Worm (Caenorhabditis elegans) whole organism, young adult: Measurements from ENCODE around the gene eif-3.D.
A peak's percentile ranks its signal among the peaks of the same experiment; 100 is the strongest.

ENCODE experiments used
- C17E4.6 ChIP-seq: fragments of 200-800 bp; sonication (Bioruptor generic); IDR thresholded peaks from 2 replicates; pipeline ENCODE4 v1.3.6; 2022; ENCODE audit warnings: missing genetic modification reagents, missing genetic modification characterization, missing compliant biosample characterization
- F55B11.4 ChIP-seq: sonication (generic microtip); optimal IDR thresholded peaks from 2 replicates; lab custom pipeline; 2016; ENCODE audit warnings: missing compliant biosample characterization, missing genetic modification characterization, borderline replicate concordance; ENCODE audit not compliant: insufficient read depth
- F57C9.4 ChIP-seq: sonication (generic microtip); optimal IDR thresholded peaks from 2 replicates; lab custom pipeline; 2017; ENCODE audit warnings: mild to moderate bottlenecking, missing genetic modification characterization, missing compliant biosample characterization
- K12H6.12 ChIP-seq: fragments of 200-800 bp; sonication (Bioruptor generic); optimal IDR thresholded peaks from 2 replicates; lab custom pipeline; 2018; ENCODE audit warnings: mild to moderate bottlenecking, missing genetic modification characterization, missing compliant biosample characterization
- T07F8.4 ChIP-seq: sonication (generic microtip); optimal IDR thresholded peaks from 2 replicates; lab custom pipeline; 2016; ENCODE audit warnings: mild to moderate bottlenecking, missing genetic modification characterization, moderate library complexity, missing compliant biosample characterization
- Y53G8AR.9 ChIP-seq: fragments of 200-800 bp; sonication (Bioruptor generic); conservative IDR thresholded peaks from 2 replicates; pipeline ENCODE4 v1.3.6; 2022; ENCODE audit warnings: missing genetic modification reagents, missing genetic modification characterization, missing compliant biosample characterization
- Y56A3A.18 ChIP-seq: fragments of 200-800 bp; sonication (Bioruptor generic); IDR thresholded peaks from 2 replicates; pipeline ENCODE4 v1.3.6; 2022; ENCODE audit warnings: missing genetic modification reagents, missing genetic modification characterization, missing compliant biosample characterization
- Y79H2A.3 ChIP-seq: fragments of 200-800 bp; sonication (Bioruptor generic); conservative IDR thresholded peaks from 2 replicates; pipeline ENCODE4 v1.3.6; 2022; ENCODE audit warnings: missing genetic modification reagents, missing genetic modification characterization, missing compliant biosample characterization
- ZK185.1 ChIP-seq: sonication (generic microtip); optimal IDR thresholded peaks from 2 replicates; lab custom pipeline; 2016; ENCODE audit warnings: mild to moderate bottlenecking, missing genetic modification characterization, missing compliant biosample characterization; ENCODE audit not compliant: poor library complexity, severe bottlenecking
- akir-1 ChIP-seq: fragments of 200-800 bp; sonication (Bioruptor generic); optimal IDR thresholded peaks from 2 replicates; lab custom pipeline; 2018; ENCODE audit warnings: mild to moderate bottlenecking, missing genetic modification characterization, moderate library complexity, missing compliant biosample characterization
- ama-1 ChIP-seq, 3 experiments: fragments of 150-350 bp in 1 of 3; sonication (generic microtip) in 2 of 3; optimal IDR thresholded peaks; 2 replicates each; lab custom pipeline; 2014 to 2018; ENCODE audit warnings: missing biosample characterization in 2 of 3, missing genetic modification characterization in 2 of 3, missing genetic modification reagents in 2 of 3
- aptf-2 ChIP-seq: fragments of 200-800 bp; sonication (Bioruptor generic); conservative IDR thresholded peaks from 2 replicates; pipeline ENCODE4 v1.3.6; 2022; ENCODE audit warnings: missing genetic modification reagents, missing genetic modification characterization, missing compliant biosample characterization
- aptf-3 ChIP-seq: fragments of 200-800 bp; sonication (Bioruptor generic); IDR thresholded peaks from 2 replicates; pipeline ENCODE4 v1.3.6; 2022; ENCODE audit warnings: missing genetic modification characterization, missing compliant biosample characterization
- atf-7 ChIP-seq: sonication (generic microtip); optimal IDR thresholded peaks from 2 replicates; lab custom pipeline; 2017; ENCODE audit warnings: mild to moderate bottlenecking, missing genetic modification characterization, missing compliant biosample characterization
- attf-3 ChIP-seq: fragments of 200-800 bp; sonication (Bioruptor generic); conservative IDR thresholded peaks from 2 replicates; pipeline ENCODE4 v1.3.6; 2022; ENCODE audit warnings: missing genetic modification reagents, missing genetic modification characterization, missing compliant biosample characterization
- attf-5 ChIP-seq: fragments of 200-800 bp; sonication (Bioruptor generic); optimal IDR thresholded peaks from 2 replicates; lab custom pipeline; 2018; ENCODE audit warnings: mild to moderate bottlenecking, missing genetic modification characterization, missing compliant biosample characterization
- cebp-1 ChIP-seq, 2 experiments: fragments of 200-800 bp in 1 of 2; sonication (Bioruptor generic) in 1 of 2; sonication (generic microtip) in 1 of 2; IDR thresholded peaks in 1 of 2; optimal IDR thresholded peaks in 1 of 2; 2 replicates each; pipeline versions ENCODE4 v1.3.6 to Lab custom; 2017 to 2022; ENCODE audit warnings: missing compliant biosample characterization in 2 of 2, missing genetic modification characterization in 2 of 2, mild to moderate bottlenecking in 1 of 2, missing genetic modification reagents in 1 of 2, moderate library complexity in 1 of 2
- ceh-100 ChIP-seq: fragments of 200-800 bp; sonication (Bioruptor generic); IDR thresholded peaks from 2 replicates; pipeline ENCODE4 v1.3.6; 2022; ENCODE audit warnings: missing genetic modification reagents, missing genetic modification characterization, missing compliant biosample characterization
- ceh-27 ChIP-seq: fragments of 200-800 bp; sonication (Bioruptor generic); optimal IDR thresholded peaks from 2 replicates; lab custom pipeline; 2018; ENCODE audit warnings: mild to moderate bottlenecking, missing genetic modification characterization, moderate library complexity, missing compliant biosample characterization
- die-1 ChIP-seq: sonication (generic microtip); optimal IDR thresholded peaks from 2 replicates; lab custom pipeline; 2016; ENCODE audit warnings: missing genotype, mild to moderate bottlenecking, missing genetic modification characterization, missing compliant biosample characterization
- ekl-4 ChIP-seq: fragments of 200-800 bp; sonication (Bioruptor generic); IDR thresholded peaks from 2 replicates; pipeline ENCODE4 v1.3.6; 2022; ENCODE audit warnings: missing genetic modification reagents, missing genetic modification characterization, missing compliant biosample characterization
- ets-4 ChIP-seq: fragments of 200-800 bp; sonication (Bioruptor generic); optimal IDR thresholded peaks from 2 replicates; lab custom pipeline; 2018; ENCODE audit warnings: mild to moderate bottlenecking, missing genetic modification characterization, missing compliant biosample characterization
- fkh-3 ChIP-seq: sonication (generic microtip); optimal IDR thresholded peaks from 2 replicates; lab custom pipeline; 2016; ENCODE audit warnings: mild to moderate bottlenecking, missing genetic modification characterization, missing compliant biosample characterization
- hmg-20 ChIP-seq: fragments of 200-800 bp; sonication (Bioruptor generic); IDR thresholded peaks from 2 replicates; pipeline ENCODE4 v1.3.6; 2022; ENCODE audit warnings: missing genetic modification reagents, missing genetic modification characterization, missing compliant biosample characterization
- hrde-1 ChIP-seq: sonication (generic microtip); optimal IDR thresholded peaks from 2 replicates; lab custom pipeline; 2016; ENCODE audit warnings: missing genetic modification characterization, mild to moderate bottlenecking, missing compliant biosample characterization, moderate library complexity, missing genotype, missing genetic modification reagents, borderline replicate concordance
- lag-1 ChIP-seq: fragments of 200-800 bp; sonication (Bioruptor generic); IDR thresholded peaks from 2 replicates; pipeline ENCODE4 v1.3.6; 2022; ENCODE audit warnings: missing genetic modification reagents, missing genetic modification characterization, missing compliant biosample characterization
- lin-35 ChIP-seq, 3 experiments: fragments of 150-350 bp in 2 of 3; sonication (generic microtip) in 1 of 3; optimal IDR thresholded peaks; 2 replicates each; lab custom pipeline; 2014 to 2018; ENCODE audit warnings: missing biosample characterization in 3 of 3, missing genetic modification characterization in 3 of 3, missing genetic modification reagents in 3 of 3
- lir-1 ChIP-seq: fragments of 200-800 bp; sonication (Bioruptor generic); conservative IDR thresholded peaks from 2 replicates; pipeline ENCODE4 v1.3.6; 2022; ENCODE audit warnings: missing genetic modification reagents, missing genetic modification characterization, missing compliant biosample characterization
- lsl-1 ChIP-seq: fragments of 200-800 bp; sonication (Bioruptor generic); optimal IDR thresholded peaks from 2 replicates; lab custom pipeline; 2018; ENCODE audit warnings: mild to moderate bottlenecking, missing genetic modification characterization, moderate library complexity, missing compliant biosample characterization
- madf-10 ChIP-seq: sonication (generic microtip); optimal IDR thresholded peaks from 2 replicates; lab custom pipeline; 2016; ENCODE audit warnings: mild to moderate bottlenecking, missing genetic modification characterization, missing compliant biosample characterization
- madf-3 ChIP-seq: fragments of 200-800 bp; sonication (Bioruptor generic); IDR thresholded peaks from 2 replicates; pipeline ENCODE4 v1.3.6; 2022; ENCODE audit warnings: missing genetic modification reagents, missing genetic modification characterization, missing compliant biosample characterization
- mel-28 ChIP-seq: sonication (generic microtip); optimal IDR thresholded peaks from 2 replicates; lab custom pipeline; 2016; ENCODE audit warnings: borderline replicate concordance, mild to moderate bottlenecking, missing genetic modification characterization, missing compliant biosample characterization
- nfya-2 ChIP-seq: fragments of 200-800 bp; sonication (Bioruptor generic); IDR thresholded peaks from 2 replicates; pipeline ENCODE4 v1.3.6; 2022; ENCODE audit warnings: missing genetic modification reagents, missing genetic modification characterization, missing compliant biosample characterization
- nfyb-1 ChIP-seq: fragments of 200-800 bp; sonication (Bioruptor generic); IDR thresholded peaks from 2 replicates; pipeline ENCODE4 v1.3.6; 2022; ENCODE audit warnings: missing genetic modification reagents, missing genetic modification characterization, missing compliant biosample characterization
- nhr-27 ChIP-seq: fragments of 200-800 bp; sonication (Bioruptor generic); optimal IDR thresholded peaks from 2 replicates; lab custom pipeline; 2018; ENCODE audit warnings: mild to moderate bottlenecking, missing genetic modification characterization, moderate library complexity, missing compliant biosample characterization
- nhr-80 ChIP-seq: sonication (generic microtip); optimal IDR thresholded peaks from 2 replicates; lab custom pipeline; 2016; ENCODE audit warnings: missing genetic modification characterization, missing compliant biosample characterization
- pbrm-1 ChIP-seq: fragments of 200-800 bp; sonication (Bioruptor generic); IDR thresholded peaks from 2 replicates; pipeline ENCODE4 v1.3.6; 2022; ENCODE audit warnings: missing genetic modification reagents, missing genetic modification characterization, missing compliant biosample characterization
- rec-8 ChIP-seq, 2 experiments: sonication (generic microtip); optimal IDR thresholded peaks; 2 replicates each; lab custom pipeline; 2016; ENCODE audit warnings: mild to moderate bottlenecking in 2 of 2, missing genetic modification characterization in 2 of 2, missing genetic modification reagents in 2 of 2, missing genotype in 2 of 2, missing biosample characterization in 1 of 2, missing compliant biosample characterization in 1 of 2, moderate library complexity in 1 of 2
- repo-1 ChIP-seq: sonication (generic microtip); optimal IDR thresholded peaks from 2 replicates; lab custom pipeline; 2017; ENCODE audit warnings: mild to moderate bottlenecking, missing genetic modification characterization, missing compliant biosample characterization
- sdz-38 ChIP-seq: sonication (generic microtip); optimal IDR thresholded peaks from 2 replicates; lab custom pipeline; 2016; ENCODE audit warnings: missing genotype, missing genetic modification characterization, missing compliant biosample characterization
- somi-1 ChIP-seq: fragments of 200-800 bp; sonication (Bioruptor generic); optimal IDR thresholded peaks from 2 replicates; lab custom pipeline; 2018; ENCODE audit warnings: mild to moderate bottlenecking, missing genetic modification characterization, missing compliant biosample characterization
- tlf-1 ChIP-seq: fragments of 200-800 bp; sonication (Bioruptor generic); optimal IDR thresholded peaks from 2 replicates; lab custom pipeline; 2018; ENCODE audit warnings: mild to moderate bottlenecking, missing genetic modification characterization, missing compliant biosample characterization
- unc-130 ChIP-seq: sonication (generic microtip); optimal IDR thresholded peaks from 2 replicates; lab custom pipeline; 2016; ENCODE audit warnings: missing genetic modification reagents, missing genetic modification characterization, missing compliant biosample characterization
- unc-62 ChIP-seq: fragments of 150-350 bp; optimal IDR thresholded peaks from 2 replicates; lab custom pipeline; 2014; ENCODE audit warnings: missing biosample characterization, missing genetic modification reagents, missing genetic modification characterization
- xnd-1 ChIP-seq: sonication (generic microtip); optimal IDR thresholded peaks from 2 replicates; lab custom pipeline; 2016; ENCODE audit warnings: missing genotype, missing genetic modification reagents, missing genetic modification characterization, missing compliant biosample characterization
- zfh-2 ChIP-seq: fragments of 200-800 bp; sonication (Bioruptor generic); conservative IDR thresholded peaks from 2 replicates; pipeline ENCODE4 v1.3.6; 2022; ENCODE audit warnings: missing genetic modification reagents, missing genetic modification characterization, missing compliant biosample characterization
- ztf-22 ChIP-seq: fragments of 200-800 bp; sonication (Bioruptor generic); optimal IDR thresholded peaks from 2 replicates; lab custom pipeline; 2018; ENCODE audit warnings: mild to moderate bottlenecking, missing genetic modification characterization, moderate library complexity, missing compliant biosample characterization
- ztf-6 ChIP-seq: fragments of 200-800 bp; sonication (Bioruptor generic); IDR thresholded peaks from 2 replicates; pipeline ENCODE4 v1.3.6; 2022; ENCODE audit warnings: missing genetic modification reagents, missing genetic modification characterization, missing compliant biosample characterization

eif-3.D gene

ce11 chrIII:8984960-8985359 is 13.6 kb upstream of the eif-3.D start (continued):
- TF ChIP-seq F57C9.4 (tag; lab: Kevin White, UChicago) (no peak), attf-3 (GFP tag; lab: Robert Waterston, UW) (no peak), Y79H2A.3 (GFP tag; lab: Robert Waterston, UW) (no peak), xnd-1 (tag; lab: Kevin White, UChicago) (no peak), mel-28 (tag; lab: Kevin White, UChicago) (no peak), zfh-2 (GFP tag; lab: Robert Waterston, UW) (no peak), aptf-2 (GFP tag; lab: Robert Waterston, UW) (no peak), ztf-22 (GFP tag; lab: Kevin White, UChicago) (no peak), aptf-3 (GFP tag; lab: Robert Waterston, UW) (no peak), ets-4 (GFP tag; lab: Kevin White, UChicago) (no peak), lir-1 (no peak), ZK185.1 (tag; lab: Kevin White, UChicago) (no peak), tlf-1 (GFP tag; lab: Kevin White, UChicago) (no peak), attf-5 (GFP tag; lab: Kevin White, UChicago) (peak; percentile 0), lag-1 (no peak), hmg-20 (no peak), ama-1 (optimal IDR thresholded peaks at IDR 0.05; lab: Kevin White, UChicago) (no peak), ama-1 (GFP tag; optimal IDR thresholded peaks at IDR 0.05; lab: Kevin White, UChicago) (no peak), ceh-100 (no peak), repo-1 (tag; lab: Kevin White, UChicago) (no peak), hrde-1 (no peak), madf-10 (tag; lab: Kevin White, UChicago) (peak; percentile 3), cebp-1 (GFP tag; IDR thresholded peaks at IDR 0.05; lab: Robert Waterston, UW) (peak; percentile 34; the same call in 1 of the 2 replicates), cebp-1 (tag; optimal IDR thresholded peaks at IDR 0.05; lab: Kevin White, UChicago) (peak; percentile 73), ztf-6 (GFP tag; lab: Robert Waterston, UW) (no peak), nhr-80 (tag; lab: Kevin White, UChicago) (no peak), sdz-38 (tag; lab: Kevin White, UChicago) (no peak), ekl-4 (no peak), rec-8 (tag; optimal IDR thresholded peaks at IDR 0.05; lab: Kevin White, UChicago) (no peak), K12H6.12 (peak; percentile 70), C17E4.6 (GFP tag; lab: Robert Waterston, UW) (no peak), F55B11.4 (tag; lab: Kevin White, UChicago) (no peak), unc-62 (GFP tag; lab: Kevin White, UChicago) (no peak), lin-35 (GFP tag; optimal IDR thresholded peaks at IDR 0.05; lab: Kevin White, UChicago) (peak in 1 of 3 experiments; percentile 68), madf-3 (GFP tag; lab: Robert Waterston, UW) (no peak), Y56A3A.18 (GFP tag; lab: Robert Waterston, UW) (0 out of 2 replicates have a peak, but pooled peaks have one; percentile 61), nhr-27 (no peak), die-1 (no peak), somi-1 (GFP tag; lab: Kevin White, UChicago) (peak; percentile 62), T07F8.4 (no peak), lsl-1 (GFP tag; lab: Kevin White, UChicago) (no peak), nfyb-1 (GFP tag; lab: Robert Waterston, UW) (0 out of 2 replicates have a peak, but pooled peaks have one; percentile 50), unc-130 (GFP tag; lab: Kevin White, UChicago) (no peak), nfya-2 (GFP tag; lab: Robert Waterston, UW) (no peak), akir-1 (GFP tag; lab: Kevin White, UChicago) (no peak), fkh-3 (tag; lab: Kevin White, UChicago) (no peak), Y53G8AR.9 (GFP tag; lab: Robert Waterston, UW) (no peak), atf-7 (tag; lab: Kevin White, UChicago) (no peak), pbrm-1 (GFP tag; lab: Robert Waterston, UW) (no peak), ceh-27 (GFP tag; lab: Kevin White, UChicago) (no peak)
